Fruit fly (Drosophila melanogaster) Kc167 (cell line): Measurements from ENCODE around the gene CG6428.

ENCODE experiments used
- Myc ChIP-seq: fragments of >200 bp; optimal IDR thresholded peaks from 2 replicates; lab custom pipeline; 2017; ENCODE audit warnings: missing external identifiers
- psq ChIP-seq: fragments of >200 bp; optimal IDR thresholded peaks from 2 replicates; lab custom pipeline; 2017; ENCODE audit warnings: missing external identifiers

- TF ChIP-seq Myc (lab: Kevin White, UChicago) = no peak
- peak; percentile 93 for TF ChIP-seq psq (lab: Kevin White, UChicago)
Measured at dm6 chrX:3964965-3965420, 3.5 kb downstream of the CG6428 start, which contains the start of gene lva.
